Worm (Caenorhabditis elegans) whole organism, mixed stage, embryonic: Measurements from ENCODE around the gene F56D6.18.

Source experiments
- M03D4.4 ChIP-seq: sonication (generic microtip); optimal IDR thresholded peaks from 2 replicates; lab custom pipeline; 2017; ENCODE audit warnings: mild to moderate bottlenecking, missing genetic modification characterization, missing compliant biosample characterization
- bed-3 ChIP-seq: fragments of 200-800 bp; sonication (Bioruptor generic); optimal IDR thresholded peaks from 3 replicates; lab custom pipeline; 2018; ENCODE audit warnings: mild to moderate bottlenecking, missing genetic modification characterization, moderate library complexity, missing compliant biosample characterization
- blmp-1 ChIP-seq: fragments of 150-350 bp; optimal IDR thresholded peaks from 2 replicates; lab custom pipeline; 2014; ENCODE audit warnings: missing biosample characterization, missing genetic modification characterization
- ceh-39 ChIP-seq: fragments of 150-350 bp; optimal IDR thresholded peaks from 2 replicates; lab custom pipeline; 2014; ENCODE audit warnings: missing biosample characterization, missing genetic modification characterization
- ceh-43 ChIP-seq: fragments of 200-800 bp; sonication (Bioruptor generic); optimal IDR thresholded peaks from 2 replicates; lab custom pipeline; 2018; ENCODE audit warnings: mild to moderate bottlenecking, missing genetic modification characterization, moderate library complexity, missing compliant biosample characterization
- ceh-83 ChIP-seq: fragments of 200-800 bp; sonication (Bioruptor generic); optimal IDR thresholded peaks from 2 replicates; lab custom pipeline; 2018; ENCODE audit warnings: mild to moderate bottlenecking, missing genetic modification characterization, missing compliant biosample characterization
- ces-1 ChIP-seq: fragments of 150-350 bp; optimal IDR thresholded peaks from 2 replicates; lab custom pipeline; 2014; ENCODE audit warnings: missing biosample characterization, missing genetic modification reagents, missing genetic modification characterization
- cnd-1 ChIP-seq: fragments of 200-800 bp; sonication (Bioruptor generic); optimal IDR thresholded peaks from 2 replicates; lab custom pipeline; 2018; ENCODE audit warnings: mild to moderate bottlenecking, missing genetic modification characterization, missing compliant biosample characterization
- drap-1 ChIP-seq: fragments of 200-800 bp; sonication (Bioruptor generic); optimal IDR thresholded peaks from 3 replicates; lab custom pipeline; 2018; ENCODE audit warnings: mild to moderate bottlenecking, missing genetic modification characterization, missing compliant biosample characterization
- elt-3 ChIP-seq: fragments of 150-350 bp; optimal IDR thresholded peaks from 2 replicates; lab custom pipeline; 2014; ENCODE audit warnings: missing biosample characterization, missing genetic modification characterization
- ham-2 ChIP-seq: fragments of 200-800 bp; sonication (Bioruptor generic); optimal IDR thresholded peaks from 2 replicates; lab custom pipeline; 2018; ENCODE audit warnings: mild to moderate bottlenecking, missing genetic modification characterization, missing compliant biosample characterization
- hlh-1 ChIP-seq: fragments of 150-350 bp; optimal IDR thresholded peaks from 2 replicates; lab custom pipeline; 2014; ENCODE audit warnings: missing biosample characterization, missing genetic modification reagents, missing genetic modification characterization
- lin-13 ChIP-seq: fragments of 150-350 bp; optimal IDR thresholded peaks from 2 replicates; lab custom pipeline; 2014; ENCODE audit warnings: missing biosample characterization, missing genetic modification characterization
- lin-32 ChIP-seq: fragments of 200-800 bp; sonication (Bioruptor generic); optimal IDR thresholded peaks from 2 replicates; lab custom pipeline; 2018; ENCODE audit warnings: mild to moderate bottlenecking, missing genetic modification characterization, missing compliant biosample characterization
- lsy-2 ChIP-seq: fragments of 150-350 bp; optimal IDR thresholded peaks from 2 replicates; lab custom pipeline; 2014; ENCODE audit warnings: missing biosample characterization, missing genetic modification characterization
- mab-5 ChIP-seq: fragments of 150-350 bp; optimal IDR thresholded peaks from 2 replicates; lab custom pipeline; 2014; ENCODE audit warnings: missing biosample characterization, missing genetic modification characterization
- mep-1 ChIP-seq: fragments of 150-350 bp; optimal IDR thresholded peaks from 2 replicates; lab custom pipeline; 2017; ENCODE audit warnings: missing biosample characterization, missing genetic modification reagents, missing genetic modification characterization, inconsistent platforms
- mls-2 ChIP-seq: sonication (generic microtip); optimal IDR thresholded peaks from 2 replicates; lab custom pipeline; 2016; ENCODE audit warnings: mild to moderate bottlenecking, missing genetic modification characterization, moderate library complexity, missing compliant biosample characterization
- nhr-12 ChIP-seq: fragments of 150-350 bp; optimal IDR thresholded peaks from 2 replicates; lab custom pipeline; 2014; ENCODE audit warnings: missing biosample characterization, missing genetic modification characterization
- nhr-2 ChIP-seq: fragments of 150-350 bp; optimal IDR thresholded peaks from 2 replicates; lab custom pipeline; 2014; ENCODE audit warnings: missing biosample characterization, missing genetic modification characterization
- nhr-28 ChIP-seq: fragments of 150-350 bp; optimal IDR thresholded peaks from 2 replicates; lab custom pipeline; 2014; ENCODE audit warnings: missing biosample characterization, missing genetic modification characterization
- nhr-76 ChIP-seq: sonication (generic microtip); optimal IDR thresholded peaks from 2 replicates; lab custom pipeline; 2017; ENCODE audit warnings: missing biosample characterization, missing genetic modification characterization
- sem-2 ChIP-seq: fragments of 200-800 bp; sonication (Bioruptor generic); optimal IDR thresholded peaks from 2 replicates; lab custom pipeline; 2018; ENCODE audit warnings: mild to moderate bottlenecking, missing genetic modification characterization, missing compliant biosample characterization
- snpc-4 ChIP-seq: fragments of 150-350 bp; optimal IDR thresholded peaks from 2 replicates; lab custom pipeline; 2014; ENCODE audit warnings: missing biosample characterization, missing genetic modification characterization
- sptf-1 ChIP-seq: sonication (generic microtip); optimal IDR thresholded peaks from 2 replicates; lab custom pipeline; 2017; ENCODE audit warnings: mild to moderate bottlenecking, missing genetic modification characterization, moderate library complexity, missing compliant biosample characterization
- tbx-8 ChIP-seq: fragments of 200-800 bp; sonication (Bioruptor generic); optimal IDR thresholded peaks from 2 replicates; lab custom pipeline; 2018; ENCODE audit warnings: mild to moderate bottlenecking, missing genetic modification characterization, moderate library complexity, missing compliant biosample characterization
- unc-120 ChIP-seq: sonication (generic microtip); optimal IDR thresholded peaks from 2 replicates; lab custom pipeline; 2017; ENCODE audit warnings: missing genetic modification characterization, missing compliant biosample characterization; ENCODE audit not compliant: poor library complexity, severe bottlenecking
- unc-39 ChIP-seq: fragments of 150-350 bp; optimal IDR thresholded peaks from 2 replicates; lab custom pipeline; 2014; ENCODE audit warnings: missing biosample characterization, missing genetic modification characterization
- zip-8 ChIP-seq: fragments of 150-350 bp; optimal IDR thresholded peaks from 2 replicates; lab custom pipeline; 2014; ENCODE audit warnings: missing biosample characterization, missing genetic modification characterization
- ztf-11 ChIP-seq: fragments of 150-350 bp; optimal IDR thresholded peaks from 2 replicates; lab custom pipeline; 2014; ENCODE audit warnings: missing biosample characterization, missing genetic modification characterization

The F56D6.18 gene

DNA sequence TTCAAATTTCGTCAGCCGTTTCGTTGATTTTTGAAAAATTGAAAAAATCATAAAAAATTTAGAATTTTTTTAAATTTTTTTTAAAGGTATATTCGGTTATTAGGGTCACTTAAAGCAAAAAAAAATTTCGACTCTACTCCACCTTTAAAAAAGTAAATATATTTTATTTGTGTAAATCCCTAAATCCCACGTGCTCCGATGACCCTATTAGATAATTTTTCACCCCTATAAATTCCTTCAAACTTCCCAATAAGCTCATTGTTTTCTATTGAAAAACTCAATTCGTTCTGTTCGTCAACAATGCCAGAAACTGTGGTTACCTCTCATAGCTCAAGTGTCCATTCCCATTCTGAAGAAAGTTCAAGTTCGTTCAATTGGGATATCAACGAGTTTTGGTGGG, 850 bp upstream of the F56D6.18 start, which contains the start of gene F56D6.20:
F56D6.20 (plus strand) TSS at position 301 of the 400 bp plus-strand sequence.
- TF ChIP-seq ham-2 (GFP tag; lab: Kevin White, UChicago) (no peak), zip-8 (no peak), elt-3 (no peak), ces-1 (GFP tag; lab: Kevin White, UChicago) (no peak), mep-1 (tag; lab: Kevin White, UChicago) (no peak), blmp-1 (tag; lab: Kevin White, UChicago) (no peak), drap-1 (GFP tag; lab: Kevin White, UChicago) (no peak)

ce11 chrIV:3909114-3909513, 2.6 kb downstream of the F56D6.18 start, which contains the start of gene F56D6.13:
Gene F56D6.13 (plus strand): TSS chrIV:3909414.
- no peak for TF ChIP-seq nhr-2 (tag; lab: Kevin White, UChicago)
- no peak for TF ChIP-seq ces-1 (GFP tag; lab: Kevin White, UChicago)

DNA sequence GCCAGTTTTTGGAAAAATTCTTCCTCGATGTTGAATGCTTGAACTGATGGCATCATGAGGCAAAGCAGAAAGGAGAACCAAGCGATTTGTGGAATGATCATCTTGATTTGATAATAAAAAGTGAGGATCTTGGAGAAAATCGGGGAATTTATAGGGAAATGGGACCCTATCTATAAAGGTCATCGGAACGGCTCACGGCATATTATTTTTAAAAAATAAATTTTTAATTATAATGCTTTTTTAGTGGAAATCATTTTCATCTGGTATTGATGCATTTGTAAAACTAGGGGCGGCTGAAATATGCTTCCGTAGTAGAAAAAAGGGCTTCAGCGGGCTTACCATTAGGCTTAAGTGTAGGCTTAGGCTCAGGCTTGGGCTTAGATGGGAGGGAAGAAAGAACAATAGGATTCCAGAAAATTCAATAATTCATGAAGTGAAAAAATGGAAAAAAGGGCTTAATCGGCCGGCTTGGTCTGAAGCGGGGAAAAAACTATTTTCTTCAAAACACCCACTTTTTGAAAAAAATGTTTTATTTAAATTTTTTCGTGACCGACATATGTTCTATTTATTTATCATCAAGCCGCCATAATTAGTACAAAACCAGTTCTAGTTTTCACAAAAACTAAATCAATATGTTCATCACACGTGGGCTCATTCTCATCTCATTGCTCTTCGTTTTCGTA, 4.1 kb downstream of the F56D6.18 start, which contains the start of the genes F56D6.22 and F56D6.12:
F56D6.22 (minus strand) TSS at position 101 of the 683 bp plus-strand sequence.
F56D6.12 (plus strand) TSS at position 633 of the 683 bp plus-strand sequence.
- TF ChIP-seq unc-39 (tag; lab: Kevin White, UChicago) (no peak), bed-3 (GFP tag; lab: Kevin White, UChicago) (no peak), lsy-2 (tag; lab: Kevin White, UChicago) (no peak), M03D4.4 (tag; lab: Kevin White, UChicago) (no peak), cnd-1 (tag; lab: Kevin White, UChicago) (no peak), ham-2 (GFP tag; lab: Kevin White, UChicago) (no peak), hlh-1 (tag; lab: Kevin White, UChicago) (no peak), ceh-43 (GFP tag; lab: Kevin White, UChicago) (no peak), ceh-83 (GFP tag; lab: Kevin White, UChicago) (no peak), ces-1 (GFP tag; lab: Kevin White, UChicago) (no peak), blmp-1 (tag; lab: Kevin White, UChicago) (no peak), drap-1 (GFP tag; lab: Kevin White, UChicago) (no peak), sem-2 (GFP tag; lab: Kevin White, UChicago) (no peak), unc-120 (no peak), elt-3 (no peak), tbx-8 (GFP tag; lab: Kevin White, UChicago) (no peak), lin-32 (GFP tag; lab: Kevin White, UChicago) (no peak), nhr-2 (tag; lab: Kevin White, UChicago) (no peak)

DNA sequence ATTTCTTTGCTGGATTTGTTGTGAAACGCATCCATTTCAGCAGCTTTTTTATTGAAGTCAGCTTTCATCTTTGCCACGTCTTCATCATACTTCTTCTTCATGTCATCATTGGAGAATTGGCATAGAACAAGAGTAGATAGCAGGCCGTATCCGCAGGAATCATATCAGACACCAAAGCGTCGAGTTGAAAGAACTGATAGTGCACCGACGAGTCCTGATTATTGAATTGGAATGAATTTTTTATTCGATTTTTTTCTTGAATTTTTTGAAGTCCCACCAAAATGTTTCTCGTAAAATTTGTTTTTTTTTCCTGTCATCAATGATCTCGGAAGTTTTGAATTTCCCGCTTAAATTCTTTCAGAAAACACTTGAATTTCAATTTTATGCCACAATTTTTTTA, 5.4 kb downstream of the F56D6.18 start, which contains the start of gene F56D6.11:
F56D6.11 (minus strand) TSS at position 101 of the 400 bp plus-strand sequence.
- TF ChIP-seq nhr-28 (tag; lab: Kevin White, UChicago) (no peak), unc-120 (no peak), mab-5 (tag; lab: Kevin White, UChicago) (no peak), nhr-12 (tag; lab: Kevin White, UChicago) (no peak), bed-3 (GFP tag; lab: Kevin White, UChicago) (no peak), ces-1 (GFP tag; lab: Kevin White, UChicago) (no peak), hlh-1 (tag; lab: Kevin White, UChicago) (no peak), sptf-1 (tag; lab: Kevin White, UChicago) (no peak), blmp-1 (tag; lab: Kevin White, UChicago) (no peak), lin-13 (tag; lab: Kevin White, UChicago) (no peak), snpc-4 (tag; lab: Kevin White, UChicago) (no peak), sem-2 (GFP tag; lab: Kevin White, UChicago) (no peak), mep-1 (tag; lab: Kevin White, UChicago) (no peak), mls-2 (tag; lab: Kevin White, UChicago) (no peak), ztf-11 (tag; lab: Kevin White, UChicago) (no peak), ceh-43 (GFP tag; lab: Kevin White, UChicago) (no peak), nhr-76 (no peak), ceh-39 (tag; lab: Kevin White, UChicago) (no peak), drap-1 (GFP tag; lab: Kevin White, UChicago) (no peak), tbx-8 (GFP tag; lab: Kevin White, UChicago) (no peak)
